Worm (Caenorhabditis elegans) whole organism, mixed stage, embryonic: ENCODE results near the gene C08E3.15.

Experiments
- M03D4.4 ChIP-seq: sonication (generic microtip); optimal IDR thresholded peaks from 2 replicates; lab custom pipeline; 2017; ENCODE audit warnings: mild to moderate bottlenecking, missing genetic modification characterization, missing compliant biosample characterization
- bed-3 ChIP-seq: fragments of 200-800 bp; sonication (Bioruptor generic); optimal IDR thresholded peaks from 3 replicates; lab custom pipeline; 2018; ENCODE audit warnings: mild to moderate bottlenecking, missing genetic modification characterization, moderate library complexity, missing compliant biosample characterization
- blmp-1 ChIP-seq: fragments of 150-350 bp; optimal IDR thresholded peaks from 2 replicates; lab custom pipeline; 2014; ENCODE audit warnings: missing biosample characterization, missing genetic modification characterization
- ceh-39 ChIP-seq: fragments of 150-350 bp; optimal IDR thresholded peaks from 2 replicates; lab custom pipeline; 2014; ENCODE audit warnings: missing biosample characterization, missing genetic modification characterization
- ceh-43 ChIP-seq: fragments of 200-800 bp; sonication (Bioruptor generic); optimal IDR thresholded peaks from 2 replicates; lab custom pipeline; 2018; ENCODE audit warnings: mild to moderate bottlenecking, missing genetic modification characterization, moderate library complexity, missing compliant biosample characterization
- ces-1 ChIP-seq: fragments of 150-350 bp; optimal IDR thresholded peaks from 2 replicates; lab custom pipeline; 2014; ENCODE audit warnings: missing biosample characterization, missing genetic modification reagents, missing genetic modification characterization
- cnd-1 ChIP-seq: fragments of 200-800 bp; sonication (Bioruptor generic); optimal IDR thresholded peaks from 2 replicates; lab custom pipeline; 2018; ENCODE audit warnings: mild to moderate bottlenecking, missing genetic modification characterization, missing compliant biosample characterization
- drap-1 ChIP-seq: fragments of 200-800 bp; sonication (Bioruptor generic); optimal IDR thresholded peaks from 3 replicates; lab custom pipeline; 2018; ENCODE audit warnings: mild to moderate bottlenecking, missing genetic modification characterization, missing compliant biosample characterization
- elt-1 ChIP-seq: sonication (generic microtip); optimal IDR thresholded peaks from 2 replicates; lab custom pipeline; 2017; ENCODE audit warnings: missing genetic modification characterization, mild to moderate bottlenecking, missing compliant biosample characterization, antibody characterized with exemption, moderate library complexity, borderline replicate concordance; ENCODE audit not compliant: insufficient read depth
- elt-3 ChIP-seq: fragments of 150-350 bp; optimal IDR thresholded peaks from 2 replicates; lab custom pipeline; 2014; ENCODE audit warnings: missing biosample characterization, missing genetic modification characterization
- flh-1 ChIP-seq: fragments of 200-800 bp; sonication (Bioruptor generic); optimal IDR thresholded peaks from 2 replicates; lab custom pipeline; 2018; ENCODE audit warnings: mild to moderate bottlenecking, missing genetic modification characterization, moderate library complexity, missing compliant biosample characterization
- ham-2 ChIP-seq: fragments of 200-800 bp; sonication (Bioruptor generic); optimal IDR thresholded peaks from 2 replicates; lab custom pipeline; 2018; ENCODE audit warnings: mild to moderate bottlenecking, missing genetic modification characterization, missing compliant biosample characterization
- lin-13 ChIP-seq: fragments of 150-350 bp; optimal IDR thresholded peaks from 2 replicates; lab custom pipeline; 2014; ENCODE audit warnings: missing biosample characterization, missing genetic modification characterization
- lin-32 ChIP-seq: fragments of 200-800 bp; sonication (Bioruptor generic); optimal IDR thresholded peaks from 2 replicates; lab custom pipeline; 2018; ENCODE audit warnings: mild to moderate bottlenecking, missing genetic modification characterization, missing compliant biosample characterization
- lsy-2 ChIP-seq: fragments of 150-350 bp; optimal IDR thresholded peaks from 2 replicates; lab custom pipeline; 2014; ENCODE audit warnings: missing biosample characterization, missing genetic modification characterization
- mab-5 ChIP-seq: fragments of 150-350 bp; optimal IDR thresholded peaks from 2 replicates; lab custom pipeline; 2014; ENCODE audit warnings: missing biosample characterization, missing genetic modification characterization
- mep-1 ChIP-seq: fragments of 150-350 bp; optimal IDR thresholded peaks from 2 replicates; lab custom pipeline; 2017; ENCODE audit warnings: missing biosample characterization, missing genetic modification reagents, missing genetic modification characterization, inconsistent platforms
- mls-2 ChIP-seq: sonication (generic microtip); optimal IDR thresholded peaks from 2 replicates; lab custom pipeline; 2016; ENCODE audit warnings: mild to moderate bottlenecking, missing genetic modification characterization, moderate library complexity, missing compliant biosample characterization
- nhr-237 ChIP-seq: fragments of 150-350 bp; optimal IDR thresholded peaks from 2 replicates; lab custom pipeline; 2014; ENCODE audit warnings: missing biosample characterization, missing genetic modification characterization
- nhr-28 ChIP-seq: fragments of 150-350 bp; optimal IDR thresholded peaks from 2 replicates; lab custom pipeline; 2014; ENCODE audit warnings: missing biosample characterization, missing genetic modification characterization
- pha-4 ChIP-seq: fragments of 150-350 bp; optimal IDR thresholded peaks from 2 replicates; lab custom pipeline; 2018; ENCODE audit warnings: missing biosample characterization, missing genetic modification reagents, missing genetic modification characterization
- snpc-4 ChIP-seq: fragments of 150-350 bp; optimal IDR thresholded peaks from 2 replicates; lab custom pipeline; 2014; ENCODE audit warnings: missing biosample characterization, missing genetic modification characterization
- sptf-1 ChIP-seq: sonication (generic microtip); optimal IDR thresholded peaks from 2 replicates; lab custom pipeline; 2017; ENCODE audit warnings: mild to moderate bottlenecking, missing genetic modification characterization, moderate library complexity, missing compliant biosample characterization
- tbx-8 ChIP-seq: fragments of 200-800 bp; sonication (Bioruptor generic); optimal IDR thresholded peaks from 2 replicates; lab custom pipeline; 2018; ENCODE audit warnings: mild to moderate bottlenecking, missing genetic modification characterization, moderate library complexity, missing compliant biosample characterization
- unc-120 ChIP-seq: sonication (generic microtip); optimal IDR thresholded peaks from 2 replicates; lab custom pipeline; 2017; ENCODE audit warnings: missing genetic modification characterization, missing compliant biosample characterization; ENCODE audit not compliant: poor library complexity, severe bottlenecking
- unc-39 ChIP-seq: fragments of 150-350 bp; optimal IDR thresholded peaks from 2 replicates; lab custom pipeline; 2014; ENCODE audit warnings: missing biosample characterization, missing genetic modification characterization
- unc-62 ChIP-seq: fragments of 150-350 bp; optimal IDR thresholded peaks from 2 replicates; lab custom pipeline; 2014; ENCODE audit warnings: missing biosample characterization, missing genetic modification reagents, missing genetic modification characterization
- ztf-11 ChIP-seq: fragments of 150-350 bp; optimal IDR thresholded peaks from 2 replicates; lab custom pipeline; 2014; ENCODE audit warnings: missing biosample characterization, missing genetic modification characterization

The C08E3.15 gene

DNA sequence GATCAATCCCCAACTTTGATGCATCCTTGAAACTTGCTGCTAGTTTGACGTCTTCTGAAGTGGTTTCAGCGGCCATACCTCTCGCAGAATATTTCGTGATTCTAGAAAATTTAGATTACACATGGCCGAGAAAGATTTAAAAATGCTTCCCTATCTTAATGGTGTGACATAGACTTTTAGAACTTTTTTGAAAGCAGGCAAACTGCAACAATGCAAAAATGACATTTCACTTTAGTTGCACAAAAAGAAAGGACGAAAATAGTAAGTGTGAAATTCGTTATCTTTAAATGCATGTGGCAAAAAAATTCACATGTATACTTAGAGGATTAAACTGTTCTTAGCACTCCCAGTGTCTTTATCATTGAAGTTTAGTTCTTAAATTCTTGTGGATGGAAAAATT is 29.5 kb upstream of the C08E3.15 start, which contains the start of gene ZC204.12:
TSS of gene ZC204.12 (minus strand) at position 101 of the 400 bp plus-strand sequence.
- TF ChIP-seq tbx-8 (GFP tag; lab: Kevin White, UChicago) (no peak), nhr-28 (tag; lab: Kevin White, UChicago) (no peak), pha-4 (tag; lab: Kevin White, UChicago) (no peak), elt-1 (tag; lab: Kevin White, UChicago) (no peak), ham-2 (GFP tag; lab: Kevin White, UChicago) (no peak), mep-1 (tag; lab: Kevin White, UChicago) (no peak), unc-39 (tag; lab: Kevin White, UChicago) (no peak), sptf-1 (tag; lab: Kevin White, UChicago) (no peak), flh-1 (GFP tag; lab: Kevin White, UChicago) (no peak), bed-3 (GFP tag; lab: Kevin White, UChicago) (no peak), elt-3 (tag; lab: Kevin White, UChicago) (no peak)

DNA sequence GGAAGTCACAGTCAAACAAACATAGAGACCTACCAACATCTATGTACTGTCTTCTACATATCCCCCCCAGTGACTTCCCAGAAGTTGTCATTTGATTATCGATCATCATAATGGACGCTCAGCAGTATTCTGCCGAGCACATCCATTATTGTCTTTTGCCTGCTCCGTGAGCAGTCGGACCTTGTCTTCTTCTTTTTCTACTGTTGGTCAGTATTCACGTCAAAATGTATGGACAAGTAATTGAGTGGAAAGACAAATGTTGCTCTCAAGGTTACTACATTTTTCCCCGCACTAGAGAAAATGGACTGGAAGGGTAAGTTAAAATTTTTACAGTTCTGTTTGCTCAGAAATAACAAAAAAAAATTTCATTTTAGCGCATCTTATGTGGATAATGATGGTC is 27.2 kb upstream of the C08E3.15 start, which contains the start of gene btb-12:
TSS of gene btb-12 (plus strand) at position 301 of the 400 bp plus-strand sequence.
- TF ChIP-seq ces-1 (no peak), unc-120 (tag; lab: Kevin White, UChicago) (no peak), ceh-43 (GFP tag; lab: Kevin White, UChicago) (no peak), ceh-39 (tag; lab: Kevin White, UChicago) (peak; percentile 6), snpc-4 (tag; lab: Kevin White, UChicago) (no peak), nhr-28 (tag; lab: Kevin White, UChicago) (no peak), mab-5 (tag; lab: Kevin White, UChicago) (no peak), nhr-237 (tag; lab: Kevin White, UChicago) (no peak)

- no peak for TF ChIP-seq unc-62 (GFP tag; lab: Kevin White, UChicago)
- TF ChIP-seq lin-13 (tag; lab: Kevin White, UChicago), result no peak
- TF ChIP-seq blmp-1 (tag; lab: Kevin White, UChicago), result no peak
- no peak for TF ChIP-seq mep-1 (tag; lab: Kevin White, UChicago)
- TF ChIP-seq nhr-28 (tag; lab: Kevin White, UChicago), result no peak
- TF ChIP-seq cnd-1 (tag; lab: Kevin White, UChicago), result no peak
- no peak for TF ChIP-seq lsy-2 (tag; lab: Kevin White, UChicago)
- no peak for TF ChIP-seq ces-1
- no peak for TF ChIP-seq bed-3 (GFP tag; lab: Kevin White, UChicago)
- TF ChIP-seq nhr-237 (tag; lab: Kevin White, UChicago), result no peak
- no peak for TF ChIP-seq ztf-11
- TF ChIP-seq M03D4.4 (tag; lab: Kevin White, UChicago), result no peak
- TF ChIP-seq ceh-39 (tag; lab: Kevin White, UChicago), result no peak
- TF ChIP-seq pha-4 (tag; lab: Kevin White, UChicago), result no peak
- TF ChIP-seq lin-32 (GFP tag; lab: Kevin White, UChicago), result no peak
Measured at ce11 chrII:1653397-1653796, 25.7 kb upstream of the C08E3.15 start, which contains the start of gene fbxb-15. Gene fbxb-15 (minus strand): TSS chrII:1653497.

DNA sequence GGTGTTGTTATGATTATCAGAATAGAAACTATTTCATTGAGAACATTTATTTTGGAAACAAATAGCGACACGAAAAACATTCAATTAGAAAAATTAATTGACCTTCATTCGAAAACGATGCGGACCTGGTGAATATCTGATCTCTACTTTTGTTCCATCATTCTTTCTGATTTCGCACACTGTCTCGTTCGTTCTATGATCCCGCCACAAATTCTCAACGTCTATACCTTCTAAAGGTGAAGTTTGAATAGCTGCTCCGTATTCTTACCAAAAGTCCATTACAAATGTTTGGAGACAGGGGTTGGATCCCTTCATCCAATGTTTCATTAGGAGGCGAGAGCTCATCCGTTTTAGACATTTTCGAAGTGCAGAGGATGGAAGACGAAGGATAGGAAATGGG is 24.1 kb upstream of the C08E3.15 start, which contains the start of gene fbxb-16:
TSS of gene fbxb-16 (minus strand) at position 101 of the 400 bp plus-strand sequence.
- TF ChIP-seq mls-2 (tag; lab: Kevin White, UChicago) (no peak), ces-1 (no peak), mep-1 (tag; lab: Kevin White, UChicago) (no peak), pha-4 (tag; lab: Kevin White, UChicago) (no peak), drap-1 (no peak), bed-3 (GFP tag; lab: Kevin White, UChicago) (no peak), snpc-4 (tag; lab: Kevin White, UChicago) (no peak), lin-13 (tag; lab: Kevin White, UChicago) (no peak)
- TF ChIP-seq, all 35 proteins: peak for 0

DNA sequence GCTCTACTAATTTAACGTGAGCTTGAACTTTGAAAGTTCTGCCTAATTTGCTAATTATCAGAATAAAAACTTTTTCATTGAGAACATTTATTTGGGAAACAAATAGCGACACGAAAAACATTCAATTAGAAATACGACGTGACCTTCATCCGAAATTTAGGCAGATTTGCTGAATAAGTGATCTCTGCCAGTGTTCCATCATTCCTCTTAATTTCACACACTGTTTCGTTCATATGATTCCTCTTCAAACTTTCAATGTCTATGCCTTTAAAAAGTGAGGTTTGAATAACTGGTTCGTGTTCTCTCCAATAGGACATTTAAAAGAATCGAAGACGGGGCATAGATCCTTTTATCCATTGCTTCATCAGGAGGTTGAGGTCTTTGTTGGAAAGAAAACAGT is 22.8 kb upstream of the C08E3.15 start, which contains the start of gene fbxb-20:
TSS of gene fbxb-20 (minus strand) at position 101 of the 400 bp plus-strand sequence.
- TF ChIP-seq sptf-1 (tag; lab: Kevin White, UChicago), result no peak
- no peak for TF ChIP-seq mab-5 (tag; lab: Kevin White, UChicago)
- no peak for TF ChIP-seq blmp-1 (tag; lab: Kevin White, UChicago)
- TF ChIP-seq tbx-8 (GFP tag; lab: Kevin White, UChicago), result no peak
- no peak for TF ChIP-seq M03D4.4 (tag; lab: Kevin White, UChicago)
- TF ChIP-seq, all 35 proteins: peak for 0
